Worm (Caenorhabditis elegans): Measurements from ENCODE around the gene srz-48.

DNA sequence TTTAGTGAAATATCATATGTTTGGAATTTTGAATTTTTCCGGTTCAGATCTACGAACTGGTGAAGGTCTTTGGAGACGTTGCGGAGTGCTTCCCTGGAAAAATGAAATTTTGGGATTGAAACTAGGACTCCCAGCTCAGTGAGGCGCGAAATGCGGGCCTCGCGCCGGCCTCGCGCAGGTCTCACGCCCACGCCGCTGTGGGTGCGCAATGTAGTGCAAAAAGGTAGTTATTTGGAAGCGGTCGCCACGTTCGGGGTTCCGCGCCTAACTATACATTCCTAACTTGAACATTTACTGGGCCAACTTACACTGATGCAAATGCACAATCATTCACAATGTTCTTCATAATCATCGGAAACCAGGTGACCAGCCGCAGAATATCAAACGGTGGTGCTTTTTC is 40.1 kb upstream of the srz-48 start:
- TF ChIP-seq nhr-11 (tag; optimal IDR thresholded peaks at IDR 0.05) (no peak), lin-39 (tag; optimal IDR thresholded peaks at IDR 0.05) (no peak), ZK546.5 (tag; optimal IDR thresholded peaks at IDR 0.05) (no peak), nhr-76 (tag; optimal IDR thresholded peaks at IDR 0.05) (no peak), nhr-28 (tag; optimal IDR thresholded peaks at IDR 0.05) (no peak), pha-4 (tag; optimal IDR thresholded peaks at IDR 0.05) (no peak), lin-15B (tag; optimal IDR thresholded peaks at IDR 0.05) (no peak)

Data from whole organism, L3 larva.